Worm (Caenorhabditis elegans) whole organism, L1 larva: Measurements from ENCODE around the gene ghi-1.

ENCODE experiments used
- C04F5.9 ChIP-seq: sonication (generic microtip); optimal IDR thresholded peaks from 2 replicates; lab custom pipeline; 2016; ENCODE audit warnings: missing genetic modification characterization, missing compliant biosample characterization
- C16A3.4 ChIP-seq: fragments of 150-350 bp; optimal IDR thresholded peaks from 2 replicates; lab custom pipeline; 2014; ENCODE audit warnings: missing biosample characterization, missing genetic modification characterization
- Y116A8C.19 ChIP-seq: sonication (generic microtip); optimal IDR thresholded peaks from 2 replicates; lab custom pipeline; 2016; ENCODE audit warnings: missing compliant biosample characterization, missing genetic modification characterization, borderline replicate concordance
- aha-1 ChIP-seq: fragments of 150-350 bp; optimal IDR thresholded peaks from 2 replicates; lab custom pipeline; 2014; ENCODE audit warnings: missing biosample characterization, missing genetic modification characterization
- ama-1 ChIP-seq: fragments of 150-350 bp; optimal IDR thresholded peaks from 2 replicates; lab custom pipeline; 2014
- ceh-82 ChIP-seq, 3 experiments: fragments of 150-350 bp in 1 of 3; sonication (generic microtip) in 2 of 3; optimal IDR thresholded peaks; 2 replicates each; lab custom pipeline; 2014 to 2017; ENCODE audit warnings: missing biosample characterization in 3 of 3, missing genetic modification characterization in 3 of 3
- ces-1 ChIP-seq: fragments of 150-350 bp; optimal IDR thresholded peaks from 2 replicates; lab custom pipeline; 2014; ENCODE audit warnings: missing biosample characterization, missing genetic modification reagents, missing genetic modification characterization
- dpl-1 ChIP-seq, 3 experiments: fragments of 150-350 bp in 2 of 3; sonication (generic microtip) in 1 of 3; optimal IDR thresholded peaks; 2 replicates each; lab custom pipeline; 2014 to 2017; ENCODE audit warnings: missing biosample characterization in 3 of 3, missing genetic modification characterization in 3 of 3, missing genetic modification reagents in 3 of 3
- efl-1 ChIP-seq, 4 experiments: fragments of 150-350 bp; optimal IDR thresholded peaks in 3 of 4; peaks in 1 of 4; 1 replicate in 1 of 4; 2 replicates in 3 of 4; lab custom pipeline; 2014; ENCODE audit warnings: missing biosample characterization in 2 of 4, missing genetic modification characterization in 2 of 4, missing genetic modification reagents in 2 of 4
- efl-3 ChIP-seq: fragments of 200-800 bp; sonication (Bioruptor generic); optimal IDR thresholded peaks from 2 replicates; lab custom pipeline; 2018; ENCODE audit warnings: mild to moderate bottlenecking, missing genetic modification characterization, missing compliant biosample characterization
- egl-27 ChIP-seq, 2 experiments: fragments of 150-350 bp in 1 of 2; sonication (generic microtip); optimal IDR thresholded peaks; 3 replicates each; lab custom pipeline; 2017 to 2018; ENCODE audit warnings: missing biosample characterization in 2 of 2, missing genetic modification characterization in 2 of 2, missing genetic modification reagents in 2 of 2
- elt-2 ChIP-seq: sonication (generic microtip); optimal IDR thresholded peaks from 2 replicates; lab custom pipeline; 2016; ENCODE audit warnings: missing genetic modification characterization, mild to moderate bottlenecking, inconsistent platforms, missing compliant biosample characterization, missing genetic modification reagents
- ets-5 ChIP-seq: fragments of 200-800 bp; sonication (Bioruptor generic); IDR thresholded peaks from 2 replicates; pipeline ENCODE4 v1.3.6; 2022; ENCODE audit warnings: missing genetic modification characterization, missing compliant biosample characterization
- fkh-10 ChIP-seq: sonication (generic microtip); optimal IDR thresholded peaks from 2 replicates; lab custom pipeline; 2017; ENCODE audit warnings: missing biosample characterization, missing genetic modification reagents, missing genetic modification characterization
- fkh-4 ChIP-seq: sonication (generic microtip); optimal IDR thresholded peaks from 2 replicates; lab custom pipeline; 2016; ENCODE audit warnings: missing compliant biosample characterization, missing genetic modification characterization, borderline replicate concordance
- fkh-8 ChIP-seq: sonication (generic microtip); optimal IDR thresholded peaks from 2 replicates; lab custom pipeline; 2016; ENCODE audit warnings: mild to moderate bottlenecking, missing genetic modification characterization, missing compliant biosample characterization
- fos-1 ChIP-seq: fragments of 150-350 bp; optimal IDR thresholded peaks from 2 replicates; lab custom pipeline; 2014; ENCODE audit warnings: missing biosample characterization, missing genetic modification characterization
- hlh-17 ChIP-seq: fragments of 200-800 bp; sonication (Bioruptor generic); optimal IDR thresholded peaks from 2 replicates; lab custom pipeline; 2018; ENCODE audit warnings: missing genetic modification characterization, mild to moderate bottlenecking, missing compliant biosample characterization, moderate library complexity, borderline replicate concordance
- hpl-2 ChIP-seq: fragments of 150-350 bp; optimal IDR thresholded peaks from 2 replicates; lab custom pipeline; 2014; ENCODE audit warnings: missing biosample characterization, missing genetic modification reagents, missing genetic modification characterization
- isw-1 ChIP-seq: fragments of 200-800 bp; sonication (Bioruptor generic); IDR thresholded peaks from 2 replicates; pipeline ENCODE4 v1.3.6; 2022; ENCODE audit warnings: missing genetic modification characterization, missing compliant biosample characterization
- jun-1 ChIP-seq: fragments of 150-350 bp; optimal IDR thresholded peaks from 2 replicates; lab custom pipeline; 2014; ENCODE audit warnings: missing biosample characterization, missing genetic modification reagents, missing genetic modification characterization
- lin-13 ChIP-seq: fragments of 150-350 bp; optimal IDR thresholded peaks from 2 replicates; lab custom pipeline; 2014; ENCODE audit warnings: missing biosample characterization, missing genetic modification reagents, missing genetic modification characterization
- lin-14 ChIP-seq: fragments of 200-800 bp; sonication (Bioruptor generic); optimal IDR thresholded peaks from 2 replicates; lab custom pipeline; 2018; ENCODE audit warnings: mild to moderate bottlenecking, missing genetic modification characterization, moderate library complexity, missing compliant biosample characterization
- lin-35 ChIP-seq, 2 experiments: fragments of 150-350 bp; optimal IDR thresholded peaks; 2 replicates each; lab custom pipeline; 2014; ENCODE audit warnings: missing biosample characterization in 2 of 2, missing genetic modification characterization in 2 of 2, missing genetic modification reagents in 2 of 2
- lin-39 ChIP-seq: fragments of 150-350 bp; optimal IDR thresholded peaks from 2 replicates; lab custom pipeline; 2014; ENCODE audit warnings: missing biosample characterization, missing genetic modification reagents, missing genetic modification characterization
- mab-9 ChIP-seq: fragments of 200-800 bp; sonication (Bioruptor generic); IDR thresholded peaks from 2 replicates; pipeline ENCODE4 v1.3.6; 2022; ENCODE audit warnings: missing genetic modification reagents, missing genetic modification characterization, missing compliant biosample characterization
- mdl-1 ChIP-seq, 2 experiments: fragments of 150-350 bp; optimal IDR thresholded peaks; 2 replicates each; lab custom pipeline; 2014 to 2017; ENCODE audit warnings: missing biosample characterization in 2 of 2, missing genetic modification characterization in 2 of 2, inconsistent platforms in 1 of 2
- mep-1 ChIP-seq: fragments of 150-350 bp; optimal IDR thresholded peaks from 2 replicates; lab custom pipeline; 2014; ENCODE audit warnings: missing biosample characterization, missing genetic modification characterization
- nhr-11 ChIP-seq: fragments of 150-350 bp; optimal IDR thresholded peaks from 2 replicates; lab custom pipeline; 2014; ENCODE audit warnings: missing biosample characterization, missing genetic modification characterization
- nhr-237 ChIP-seq: fragments of 150-350 bp; optimal IDR thresholded peaks from 2 replicates; lab custom pipeline; 2014; ENCODE audit warnings: missing biosample characterization, missing genetic modification characterization
- nhr-76 ChIP-seq: sonication (generic microtip); optimal IDR thresholded peaks from 2 replicates; lab custom pipeline; 2017; ENCODE audit warnings: missing biosample characterization, missing genetic modification characterization
- nhr-84 ChIP-seq: sonication (generic microtip); optimal IDR thresholded peaks from 2 replicates; lab custom pipeline; 2017; ENCODE audit warnings: missing biosample characterization, missing genetic modification characterization
- nhr-85 ChIP-seq: sonication (generic microtip); peaks from one replicate; lab custom pipeline; 2016; ENCODE audit warnings: missing genetic modification characterization, inconsistent platforms, missing compliant biosample characterization
- nhr-90 ChIP-seq: sonication (generic microtip); optimal IDR thresholded peaks from 2 replicates; lab custom pipeline; 2016; ENCODE audit warnings: mild to moderate bottlenecking, missing genetic modification characterization, missing compliant biosample characterization; ENCODE audit not compliant: poor library complexity
- pag-3 ChIP-seq: sonication (generic microtip); optimal IDR thresholded peaks from 2 replicates; lab custom pipeline; 2017; ENCODE audit warnings: missing genetic modification characterization, mild to moderate bottlenecking, missing compliant biosample characterization, antibody characterized with exemption, borderline replicate concordance; ENCODE audit not compliant: insufficient read depth
- pax-3 ChIP-seq: fragments of 200-800 bp; sonication (Bioruptor generic); optimal IDR thresholded peaks from 2 replicates; lab custom pipeline; 2018; ENCODE audit warnings: mild to moderate bottlenecking, missing genetic modification characterization, moderate library complexity, missing compliant biosample characterization
- rnt-1 ChIP-seq: sonication (generic microtip); optimal IDR thresholded peaks from 2 replicates; lab custom pipeline; 2016; ENCODE audit warnings: mild to moderate bottlenecking, missing genetic modification characterization, moderate library complexity, missing compliant biosample characterization
- skn-1 ChIP-seq: fragments of 150-350 bp; optimal IDR thresholded peaks from 2 replicates; lab custom pipeline; 2014; ENCODE audit warnings: missing biosample characterization, missing genetic modification characterization
- snu-23 ChIP-seq: sonication (generic microtip); optimal IDR thresholded peaks from 2 replicates; lab custom pipeline; 2016; ENCODE audit warnings: missing genetic modification characterization, missing compliant biosample characterization
- sptf-1 ChIP-seq: fragments of 150-350 bp; optimal IDR thresholded peaks from 2 replicates; lab custom pipeline; 2014; ENCODE audit warnings: missing biosample characterization, missing genetic modification characterization
- sup-37 ChIP-seq: fragments of 200-800 bp; sonication (Bioruptor generic); optimal IDR thresholded peaks from 2 replicates; lab custom pipeline; 2018; ENCODE audit warnings: mild to moderate bottlenecking, missing genetic modification characterization, missing compliant biosample characterization
- tlp-1 ChIP-seq: fragments of 150-350 bp; optimal IDR thresholded peaks from 2 replicates; lab custom pipeline; 2014; ENCODE audit warnings: missing biosample characterization, missing genetic modification characterization
- unc-62 ChIP-seq: fragments of 150-350 bp; optimal IDR thresholded peaks from 2 replicates; lab custom pipeline; 2014; ENCODE audit warnings: missing biosample characterization, missing genetic modification reagents, missing genetic modification characterization
- vab-15 ChIP-seq: sonication (generic microtip); optimal IDR thresholded peaks from 2 replicates; lab custom pipeline; 2017; ENCODE audit warnings: missing genotype, mild to moderate bottlenecking, missing genetic modification characterization, missing compliant biosample characterization
- zag-1 ChIP-seq: fragments of 150-350 bp; optimal IDR thresholded peaks from 2 replicates; lab custom pipeline; 2014; ENCODE audit warnings: missing biosample characterization, missing genetic modification characterization
- zip-4 ChIP-seq: fragments of 200-800 bp; sonication (Bioruptor generic); optimal IDR thresholded peaks from 2 replicates; lab custom pipeline; 2018; ENCODE audit warnings: mild to moderate bottlenecking, missing genetic modification characterization, moderate library complexity, missing compliant biosample characterization

ghi-1 gene

DNA sequence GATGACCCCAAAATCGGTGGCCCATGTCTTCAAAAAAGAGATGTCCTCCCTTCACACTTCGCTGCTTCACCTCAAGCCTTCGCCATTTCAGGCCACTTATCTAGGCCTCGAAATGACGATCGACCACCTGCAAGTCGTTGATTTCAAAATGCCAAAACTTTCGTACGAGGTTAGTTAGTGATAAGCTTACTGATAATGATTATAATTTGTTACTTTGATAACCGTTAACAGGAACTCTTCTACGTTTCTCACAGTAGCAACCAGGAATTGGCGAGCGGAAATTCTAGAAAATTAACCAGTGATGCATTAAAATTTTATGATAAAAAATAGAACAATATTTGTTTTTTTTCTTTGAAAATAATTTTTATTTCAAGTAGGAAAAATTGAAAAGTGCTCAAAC lies 327 bp downstream of the ghi-1 start:
- TF ChIP-seq pax-3 (tag; lab: Kevin White, UChicago) (no peak), mep-1 (tag; lab: Kevin White, UChicago) (no peak), elt-2 (tag; lab: Kevin White, UChicago) (peak; percentile 73), ets-5 (GFP tag; lab: Robert Waterston, UW) (no peak), efl-1 (optimal IDR thresholded peaks at IDR 0.05; lab: Kevin White, UChicago) (no peak), efl-1 (GFP tag; optimal IDR thresholded peaks at IDR 0.05 in 1 of 2; lab: Kevin White, UChicago) (peak in 1 of 2 experiments; percentile 88), C16A3.4 (tag; lab: Kevin White, UChicago) (no peak)

DNA sequence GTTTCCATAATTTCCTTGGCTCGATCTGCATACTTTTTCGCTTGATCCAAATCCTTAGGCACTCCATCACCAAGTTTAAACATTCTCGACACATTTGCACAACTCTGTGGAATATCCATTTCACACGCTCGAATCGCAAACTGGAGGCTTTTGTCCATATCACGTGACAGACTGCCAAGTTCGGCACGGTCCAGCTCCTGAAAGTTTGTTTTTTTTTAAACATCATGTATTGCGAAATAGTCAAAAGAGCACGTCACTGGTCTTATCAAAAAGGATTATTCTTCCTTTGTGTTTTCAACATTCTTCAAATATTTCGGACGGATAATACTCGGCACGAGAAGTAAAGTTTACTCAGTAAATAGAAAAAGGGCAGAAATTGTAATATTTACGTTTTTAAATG lies 2.7 kb downstream of the ghi-1 start:
- TF ChIP-seq elt-2 (tag; lab: Kevin White, UChicago) (peak; percentile 5), C16A3.4 (tag; lab: Kevin White, UChicago) (no peak), pag-3 (tag; lab: Kevin White, UChicago) (no peak), nhr-90 (tag; lab: Kevin White, UChicago) (no peak), C04F5.9 (no peak), lin-13 (GFP tag; lab: Kevin White, UChicago) (no peak), lin-39 (tag; lab: Kevin White, UChicago) (no peak), efl-3 (no peak), nhr-11 (tag; lab: Kevin White, UChicago) (no peak), mab-9 (GFP tag; lab: Robert Waterston, UW) (no peak), fos-1 (tag; lab: Kevin White, UChicago) (no peak), Y116A8C.19 (tag; lab: Kevin White, UChicago) (no peak), zip-4 (GFP tag; lab: Kevin White, UChicago) (peak; percentile 63), skn-1 (tag; lab: Kevin White, UChicago) (peak; percentile 21), tlp-1 (tag; lab: Kevin White, UChicago) (no peak), rnt-1 (tag; lab: Kevin White, UChicago) (no peak), nhr-76 (tag; lab: Kevin White, UChicago) (no peak), hlh-17 (GFP tag; lab: Kevin White, UChicago) (no peak), fkh-10 (no peak), nhr-84 (tag; lab: Kevin White, UChicago) (no peak), dpl-1 (GFP tag; optimal IDR thresholded peaks at IDR 0.05; lab: Kevin White, UChicago) (no peak), snu-23 (GFP tag; lab: Kevin White, UChicago) (no peak), sptf-1 (tag; lab: Kevin White, UChicago) (no peak), vab-15 (no peak), nhr-237 (tag; lab: Kevin White, UChicago) (no peak), lin-35 (GFP tag; optimal IDR thresholded peaks at IDR 0.05; lab: Kevin White, UChicago) (peak in 1 of 2 experiments; percentile 9), lin-14 (no peak)

DNA sequence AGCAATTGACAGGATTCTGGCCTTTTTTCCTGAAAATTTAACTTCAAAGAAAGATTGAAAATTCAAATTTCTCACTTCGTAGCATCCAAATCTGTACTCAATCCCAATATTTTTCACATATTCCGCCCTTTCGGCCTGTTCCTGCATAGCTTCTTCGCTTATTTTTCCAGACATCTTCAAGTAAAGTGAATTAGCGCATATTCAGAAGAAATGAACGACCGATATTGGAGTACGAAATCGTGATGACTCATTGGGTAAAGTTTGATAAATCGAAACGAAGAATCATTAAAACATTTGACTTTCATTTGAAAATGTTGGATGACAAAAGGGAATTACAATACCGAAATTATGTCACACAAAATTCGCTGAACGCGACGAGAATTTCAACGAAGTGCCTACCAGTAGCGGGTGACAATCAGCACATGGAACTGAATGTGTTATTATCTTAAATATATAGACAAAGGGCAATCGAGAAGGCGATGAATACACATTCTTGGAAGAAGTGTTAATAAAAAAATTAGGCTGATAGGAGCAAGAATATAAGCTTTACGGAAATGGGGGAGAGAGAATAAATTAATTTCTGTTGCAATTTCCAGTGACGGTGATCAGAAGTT lies 4.5 kb downstream of the ghi-1 start, which contains the start of gene coa-7:
Gene coa-7 (minus strand): TSS at position 174 of the 614 bp plus-strand sequence.
- no peak for TF ChIP-seq sup-37 (GFP tag; lab: Kevin White, UChicago)
- TF ChIP-seq nhr-85 (tag; lab: Kevin White, UChicago) = peak; percentile 57

ce11 chrII:11652125-11652524 lies 5.6 kb downstream of the ghi-1 start:
- TF ChIP-seq isw-1 (GFP tag; lab: Robert Waterston, UW) (no peak), lin-13 (GFP tag; lab: Kevin White, UChicago) (no peak), ceh-82 (tag; optimal IDR thresholded peaks at IDR 0.05; lab: Kevin White, UChicago) (no peak), ces-1 (GFP tag; lab: Kevin White, UChicago) (no peak), ama-1 (lab: Kevin White, UChicago) (no peak), pag-3 (tag; lab: Kevin White, UChicago) (no peak), egl-27 (tag; optimal IDR thresholded peaks at IDR 0.05; lab: Kevin White, UChicago) (no peak), mdl-1 (tag; optimal IDR thresholded peaks at IDR 0.05; lab: Kevin White, UChicago) (no peak), vab-15 (no peak), nhr-11 (tag; lab: Kevin White, UChicago) (no peak), aha-1 (tag; lab: Kevin White, UChicago) (no peak), fkh-8 (tag; lab: Kevin White, UChicago) (no peak), hlh-17 (GFP tag; lab: Kevin White, UChicago) (no peak), jun-1 (tag; lab: Kevin White, UChicago) (no peak), fkh-4 (tag; lab: Kevin White, UChicago) (no peak), hpl-2 (GFP tag; lab: Kevin White, UChicago) (no peak), zag-1 (no peak), unc-62 (no peak)
